Worm (Caenorhabditis elegans): Measurements from ENCODE around the gene F33G12.6.
A peak's percentile ranks its signal among the peaks of the same experiment; 100 is the strongest.

Gene F33G12.6

DNA sequence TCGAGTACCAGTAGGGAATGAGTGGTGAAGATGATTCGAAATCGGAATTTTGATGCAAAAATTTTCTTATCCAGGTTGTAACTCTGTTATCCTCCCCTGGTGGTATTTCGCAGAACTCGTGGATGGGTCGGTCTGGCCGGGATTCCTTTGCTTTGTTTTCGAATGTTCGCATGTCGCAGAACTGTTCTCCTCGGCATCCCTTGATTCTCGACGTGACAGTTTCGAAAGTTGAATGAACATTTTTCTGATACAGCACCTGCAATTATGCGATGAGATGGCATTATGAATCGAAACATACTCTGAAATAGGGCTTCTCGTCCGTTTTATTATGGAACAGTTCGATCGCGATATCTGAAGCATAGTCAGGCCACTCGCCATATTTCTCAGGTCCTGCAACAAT is 6.5 kb downstream of the F33G12.6 start (continued):
- TF ChIP-seq efl-1 (GFP tag; optimal IDR thresholded peaks at IDR 0.05) (peak; percentile 9), snpc-4 (GFP tag; optimal IDR thresholded peaks at IDR 0.05) (no peak), snpc-4 (tag; optimal IDR thresholded peaks at IDR 0.05) (peak in 1 of 4 experiments; percentile 73), let-607 (tag; optimal IDR thresholded peaks at IDR 0.05) (no peak), F33H1.4 (GFP tag; IDR thresholded peaks at IDR 0.05) (peak; percentile 12; the same call in 1 of the 2 replicates), sea-2 (GFP tag; IDR thresholded peaks at IDR 0.05) (no peak), ztf-22 (GFP tag; optimal IDR thresholded peaks at IDR 0.05) (no peak), hrde-1 (tag; optimal IDR thresholded peaks at IDR 0.05; ENCODE audit: borderline replicate concordance) (peak; percentile 33), F10E7.11 (tag; optimal IDR thresholded peaks at IDR 0.05) (no peak), hsf-1 (GFP tag; IDR thresholded peaks at IDR 0.05) (peak; percentile 65; the same call in 1 of the 2 replicates), rpc-1 (optimal IDR thresholded peaks at IDR 0.05) (no peak), rpc-1 (tag; optimal IDR thresholded peaks at IDR 0.05) (no peak), K12H6.12 (tag; optimal IDR thresholded peaks at IDR 0.05) (no peak), nhr-90 (tag; optimal IDR thresholded peaks at IDR 0.05) (no peak), madf-6 (GFP tag; IDR thresholded peaks at IDR 0.05) (peak; percentile 53), K11D2.4 (GFP tag; IDR thresholded peaks at IDR 0.05) (0 out of 2 replicates have a peak, but pooled peaks have one; percentile 40), ceh-91 (GFP tag; IDR thresholded peaks at IDR 0.05) (no peak), die-1 (tag; optimal IDR thresholded peaks at IDR 0.05) (peak; percentile 26), lir-1 (GFP tag; conservative IDR thresholded peaks at IDR 0.05) (0 out of 2 replicates have a peak, but pooled peaks have one; percentile 8), C17E4.6 (GFP tag; IDR thresholded peaks at IDR 0.05) (no peak)

DNA sequence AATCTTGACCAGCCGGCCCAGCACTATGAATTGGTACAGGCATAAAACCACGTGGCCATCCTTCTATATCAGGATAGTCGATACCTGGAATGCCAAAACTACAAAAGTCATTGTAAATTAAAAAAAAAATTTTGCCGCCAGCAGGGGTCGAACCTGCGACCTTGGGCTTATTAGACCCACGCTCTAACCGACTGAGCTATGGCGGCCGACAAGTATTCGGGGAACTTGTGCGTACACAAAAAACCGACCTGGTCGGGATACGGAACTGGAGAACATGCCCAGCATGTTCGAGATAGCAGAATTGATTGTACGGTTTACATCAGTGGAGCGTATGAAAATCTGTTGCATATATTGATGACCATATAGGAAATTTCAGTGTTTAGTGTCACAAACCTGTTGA is 7.6 kb downstream of the F33G12.6 start:
- TF ChIP-seq nhr-80 (tag; optimal IDR thresholded peaks at IDR 0.05) (peak; percentile 1), nfya-1 (tag; optimal IDR thresholded peaks at IDR 0.05; ENCODE audit: borderline replicate concordance, insufficient read depth) (no peak), F57C9.4 (tag; optimal IDR thresholded peaks at IDR 0.05) (no peak), athp-1 (tag; optimal IDR thresholded peaks at IDR 0.05) (no peak), Y67H2A.10 (GFP tag; conservative IDR thresholded peaks at IDR 0.05) (no peak), lsy-27 (tag; optimal IDR thresholded peaks at IDR 0.05; ENCODE audit: borderline replicate concordance, insufficient read depth) (no peak), cebp-1 (GFP tag; IDR thresholded peaks at IDR 0.05) (no peak), cebp-1 (tag; optimal IDR thresholded peaks at IDR 0.05) (peak; percentile 53), T26A5.8 (tag; optimal IDR thresholded peaks at IDR 0.05) (no peak), snpc-4 (GFP tag; optimal IDR thresholded peaks at IDR 0.05) (peak; percentile 98), snpc-4 (tag; optimal IDR thresholded peaks at IDR 0.05) (peak; percentile 99), Y95B8A.8 (GFP tag; IDR thresholded peaks at IDR 0.05) (no peak), Y53G8AR.9 (GFP tag; conservative IDR thresholded peaks at IDR 0.05) (peak; percentile 88), ztf-26 (tag; optimal IDR thresholded peaks at IDR 0.05) (peak; percentile 63), nfyb-1 (GFP tag; IDR thresholded peaks at IDR 0.05) (peak; percentile 88), madf-10 (tag; optimal IDR thresholded peaks at IDR 0.05) (peak; percentile 40), attf-5 (GFP tag; optimal IDR thresholded peaks at IDR 0.05) (no peak), efl-1 (GFP tag; optimal IDR thresholded peaks at IDR 0.05) (no peak), lir-1 (GFP tag; conservative IDR thresholded peaks at IDR 0.05) (no peak), T07F8.4 (tag; optimal IDR thresholded peaks at IDR 0.05) (peak; percentile 17), pbrm-1 (GFP tag; IDR thresholded peaks at IDR 0.05) (peak; percentile 74), F22D6.2 (tag; optimal IDR thresholded peaks at IDR 0.05) (no peak), ceh-100 (GFP tag; IDR thresholded peaks at IDR 0.05) (peak; percentile 86), lin-35 (GFP tag; optimal IDR thresholded peaks at IDR 0.05) (peak in 1 of 3 experiments; percentile 32), sea-2 (GFP tag; IDR thresholded peaks at IDR 0.05) (no peak), fkh-3 (tag; optimal IDR thresholded peaks at IDR 0.05) (no peak), F52B5.7 (tag; optimal IDR thresholded peaks at IDR 0.05) (no peak), let-526 (GFP tag; IDR thresholded peaks at IDR 0.05) (0 out of 2 replicates have a peak, but pooled peaks have one; percentile 19), attf-6 (GFP tag; IDR thresholded peaks at IDR 0.05) (peak; percentile 62; the same call in 1 of the 2 replicates), Y79H2A.3 (GFP tag; conservative IDR thresholded peaks at IDR 0.05) (no peak), ztf-28 (GFP tag; IDR thresholded peaks at IDR 0.05) (peak; percentile 48; the same call in 1 of the 2 replicates), F37B4.10 (GFP tag; IDR thresholded peaks at IDR 0.05) (0 out of 2 replicates have a peak, but pooled peaks have one; percentile 72)

All from whole organism, young adult.